Fruit fly (Drosophila melanogaster): ENCODE results near the gene toc.

The toc gene

dm6 chr2L:3121745-3122144, 22.8 kb downstream of the toc start (continued):
- TF ChIP-seq CG5180 (GFP tag; optimal IDR thresholded peaks at IDR 0.05): peak; percentile 10
- no peak; the same call in 1 of the 2 replicates for TF ChIP-seq CG10321 (GFP tag; IDR thresholded peaks at IDR 0.05)
- TF ChIP-seq CG17912 (GFP tag; optimal IDR thresholded peaks at IDR 0.05): no peak
- no peak for TF ChIP-seq CG43689 (GFP tag; IDR thresholded peaks at IDR 0.05)
- no peak for TF ChIP-seq disco-r (GFP tag; optimal IDR thresholded peaks at IDR 0.05)
- no peak for TF ChIP-seq CG32772 (GFP tag; IDR thresholded peaks at IDR 0.05)
- TF ChIP-seq vvl (GFP tag; IDR thresholded peaks at IDR 0.05): no peak
- no peak for TF ChIP-seq Nf-YC (tag; optimal IDR thresholded peaks at IDR 0.05)
- TF ChIP-seq ems (GFP tag; optimal IDR thresholded peaks at IDR 0.05): no peak
- peak; percentile 51 for TF ChIP-seq CG7987 (GFP tag; optimal IDR thresholded peaks at IDR 0.05)
- TF ChIP-seq ato (GFP tag; IDR thresholded peaks at IDR 0.05; ENCODE audit: partially characterized antibody): no peak
- TF ChIP-seq CG12391 (tag; optimal IDR thresholded peaks at IDR 0.05): no peak
- TF ChIP-seq Med (GFP tag): peak; percentile 26
- TF ChIP-seq bowl (GFP tag; IDR thresholded peaks at IDR 0.05): 0 out of 2 replicates have a peak, but pooled peaks have one; percentile 5
- TF ChIP-seq CG10147 (GFP tag; optimal IDR thresholded peaks at IDR 0.05): no peak
- no peak for TF ChIP-seq nerfin-1 (tag; optimal IDR thresholded peaks at IDR 0.05)
- no peak for TF ChIP-seq CG1647 (GFP tag; optimal IDR thresholded peaks at IDR 0.05)
- no peak for TF ChIP-seq Scr (GFP tag; IDR thresholded peaks at IDR 0.05; ENCODE audit: partially characterized antibody)
- TF ChIP-seq CG4404 (GFP tag; IDR thresholded peaks at IDR 0.05): no peak
- no peak for TF ChIP-seq sisA (GFP tag; IDR thresholded peaks at IDR 0.05)
- no peak for TF ChIP-seq Stat92E (GFP tag; optimal IDR thresholded peaks at IDR 0.05)
- no peak for TF ChIP-seq Sry-δ (GFP tag; optimal IDR thresholded peaks at IDR 0.05)
- TF ChIP-seq wor (GFP tag; IDR thresholded peaks at IDR 0.05): no peak
- no peak for TF ChIP-seq CG1792 (GFP tag; optimal IDR thresholded peaks at IDR 0.05)
- no peak for TF ChIP-seq CG7357 (GFP tag; IDR thresholded peaks at IDR 0.05)
- TF ChIP-seq usp (GFP tag; optimal IDR thresholded peaks at IDR 0.05): no peak
- no peak for TF ChIP-seq Dref (GFP tag; IDR thresholded peaks at IDR 0.05)
- no peak for TF ChIP-seq CG12104 (GFP tag; optimal IDR thresholded peaks at IDR 0.05)
- no peak for TF ChIP-seq Blimp-1 (GFP tag; optimal IDR thresholded peaks at IDR 0.05)
- TF ChIP-seq CG31224 (GFP tag; IDR thresholded peaks at IDR 0.05): no peak
- no peak for TF ChIP-seq CG10267 (tag; optimal IDR thresholded peaks at IDR 0.05)
- TF ChIP-seq tup (GFP tag; optimal IDR thresholded peaks at IDR 0.05): no peak
- TF ChIP-seq CG1024 (GFP tag; IDR thresholded peaks at IDR 0.05): no peak
- peak; percentile 36 for TF ChIP-seq CG34376 (GFP tag; optimal IDR thresholded peaks at IDR 0.05)
- no peak for TF ChIP-seq luna (GFP tag; optimal IDR thresholded peaks at IDR 0.05)
- no peak for TF ChIP-seq BEAF-32 (GFP tag; optimal IDR thresholded peaks at IDR 0.05)
- peak; percentile 36 for TF ChIP-seq nau (GFP tag; optimal IDR thresholded peaks at IDR 0.05)
- no peak for TF ChIP-seq nmo (GFP tag; optimal IDR thresholded peaks at IDR 0.05)
- TF ChIP-seq Poxn (GFP tag; IDR thresholded peaks at IDR 0.05): no peak
- TF ChIP-seq CG1832 (GFP tag; optimal IDR thresholded peaks at IDR 0.05): no peak
- no peak for TF ChIP-seq Hsf (GFP tag; optimal IDR thresholded peaks at IDR 0.05)
- TF ChIP-seq caup (GFP tag; optimal IDR thresholded peaks at IDR 0.05; ENCODE audit: severe bottlenecking): peak; percentile 48
- TF ChIP-seq ara (GFP tag; IDR thresholded peaks at IDR 0.05): no peak
- TF ChIP-seq zfh2 (GFP tag; optimal IDR thresholded peaks at IDR 0.05): no peak
- TF ChIP-seq CG2120 (GFP tag; optimal IDR thresholded peaks at IDR 0.05): peak; percentile 22
- no peak for TF ChIP-seq crp (GFP tag; optimal IDR thresholded peaks at IDR 0.05)
- TF ChIP-seq CG12744 (GFP tag; optimal IDR thresholded peaks at IDR 0.05): no peak
- TF ChIP-seq CG11085 (GFP tag; IDR thresholded peaks at IDR 0.05): no peak
- no peak for TF ChIP-seq Meics (GFP tag; optimal IDR thresholded peaks at IDR 0.05)
- TF ChIP-seq CG16815 (GFP tag; optimal IDR thresholded peaks at IDR 0.05): no peak
- TF ChIP-seq ewg (GFP tag; optimal IDR thresholded peaks at IDR 0.05): no peak
